Worm (Caenorhabditis elegans) whole organism, late embryonic: Measurements from ENCODE around the gene ubc-7.

ENCODE experiments used
- F13H6.1 ChIP-seq: sonication (generic microtip); optimal IDR thresholded peaks from 2 replicates; lab custom pipeline; 2016; ENCODE audit warnings: missing genetic modification characterization, missing compliant biosample characterization
- K02D7.2 ChIP-seq: sonication (generic microtip); optimal IDR thresholded peaks from 2 replicates; lab custom pipeline; 2017; ENCODE audit warnings: mild to moderate bottlenecking, missing genetic modification characterization, missing compliant biosample characterization
- K09A11.1 ChIP-seq: sonication (generic microtip); optimal IDR thresholded peaks from 2 replicates; lab custom pipeline; 2017; ENCODE audit warnings: antibody characterized with exemption, mild to moderate bottlenecking, missing genetic modification characterization, missing compliant biosample characterization; ENCODE audit not compliant: insufficient read depth
- Y22D7AL.16 ChIP-seq: sonication (generic microtip); optimal IDR thresholded peaks from 2 replicates; lab custom pipeline; 2016; ENCODE audit warnings: missing genetic modification characterization, missing compliant biosample characterization
- ceh-14 ChIP-seq: sonication (generic microtip); optimal IDR thresholded peaks from 2 replicates; lab custom pipeline; 2016; ENCODE audit warnings: missing genotype, missing genetic modification characterization, missing compliant biosample characterization
- ceh-18 ChIP-seq: sonication (generic microtip); optimal IDR thresholded peaks from 2 replicates; lab custom pipeline; 2016; ENCODE audit warnings: missing genetic modification characterization, missing compliant biosample characterization
- ceh-19 ChIP-seq: fragments of 200-800 bp; sonication (Bioruptor generic); optimal IDR thresholded peaks from 2 replicates; lab custom pipeline; 2018; ENCODE audit warnings: mild to moderate bottlenecking, missing genetic modification characterization, missing compliant biosample characterization
- ceh-2 ChIP-seq: sonication (generic microtip); optimal IDR thresholded peaks from 2 replicates; lab custom pipeline; 2016; ENCODE audit warnings: missing genotype, missing genetic modification characterization, missing compliant biosample characterization
- ceh-30 ChIP-seq: fragments of 150-350 bp; optimal IDR thresholded peaks from 2 replicates; lab custom pipeline; 2014; ENCODE audit warnings: missing biosample characterization, missing genetic modification characterization
- ceh-31 ChIP-seq: sonication (generic microtip); optimal IDR thresholded peaks from 2 replicates; lab custom pipeline; 2016; ENCODE audit warnings: missing genetic modification characterization, missing compliant biosample characterization
- ceh-34 ChIP-seq: sonication (generic microtip); optimal IDR thresholded peaks from 2 replicates; lab custom pipeline; 2016; ENCODE audit warnings: mild to moderate bottlenecking, missing genetic modification characterization, missing compliant biosample characterization
- ceh-6 ChIP-seq: fragments of 200-800 bp; sonication (Bioruptor generic); optimal IDR thresholded peaks from 2 replicates; lab custom pipeline; 2018; ENCODE audit warnings: mild to moderate bottlenecking, missing genetic modification characterization, missing compliant biosample characterization
- ceh-9 ChIP-seq: sonication (generic microtip); optimal IDR thresholded peaks from 2 replicates; lab custom pipeline; 2016; ENCODE audit warnings: mild to moderate bottlenecking, missing genetic modification characterization, inconsistent platforms, missing compliant biosample characterization
- dve-1 ChIP-seq: sonication (generic microtip); optimal IDR thresholded peaks from 2 replicates; lab custom pipeline; 2017; ENCODE audit warnings: antibody characterized with exemption, mild to moderate bottlenecking, missing genetic modification characterization, missing compliant biosample characterization
- elt-4 ChIP-seq: sonication (generic microtip); optimal IDR thresholded peaks from 2 replicates; lab custom pipeline; 2016; ENCODE audit warnings: missing genetic modification characterization, missing compliant biosample characterization
- ets-4 ChIP-seq: sonication (generic microtip); optimal IDR thresholded peaks from 2 replicates; lab custom pipeline; 2016; ENCODE audit warnings: missing genetic modification characterization, missing compliant biosample characterization
- eyg-1 ChIP-seq: sonication (generic microtip); optimal IDR thresholded peaks from 2 replicates; lab custom pipeline; 2016; ENCODE audit warnings: missing genotype, missing genetic modification characterization, missing compliant biosample characterization
- fkh-10 ChIP-seq: fragments of 150-350 bp; optimal IDR thresholded peaks from 2 replicates; lab custom pipeline; 2014; ENCODE audit warnings: missing biosample characterization, missing genetic modification reagents, missing genetic modification characterization
- gmeb-2 ChIP-seq: sonication (generic microtip); optimal IDR thresholded peaks from 2 replicates; lab custom pipeline; 2016; ENCODE audit warnings: missing genetic modification characterization, inconsistent platforms, missing compliant biosample characterization
- hlh-30 ChIP-seq: sonication (generic microtip); optimal IDR thresholded peaks from 2 replicates; lab custom pipeline; 2017; ENCODE audit warnings: antibody characterized with exemption, missing genetic modification characterization, missing compliant biosample characterization; ENCODE audit not compliant: insufficient read depth
- hlh-6 ChIP-seq: sonication (generic microtip); optimal IDR thresholded peaks from 2 replicates; lab custom pipeline; 2016; ENCODE audit warnings: missing genotype, missing genetic modification characterization, missing compliant biosample characterization
- hlh-8 ChIP-seq: sonication (generic microtip); optimal IDR thresholded peaks from 2 replicates; lab custom pipeline; 2016; ENCODE audit warnings: missing genotype, missing genetic modification characterization, missing compliant biosample characterization
- lim-6 ChIP-seq: sonication (generic microtip); optimal IDR thresholded peaks from 2 replicates; lab custom pipeline; 2016; ENCODE audit warnings: missing genetic modification characterization, missing compliant biosample characterization
- lin-11 ChIP-seq: fragments of 200-800 bp; sonication (Bioruptor generic); optimal IDR thresholded peaks from 2 replicates; lab custom pipeline; 2018; ENCODE audit warnings: mild to moderate bottlenecking, missing genetic modification characterization, missing compliant biosample characterization
- nfya-1 ChIP-seq: sonication (generic microtip); optimal IDR thresholded peaks from 2 replicates; lab custom pipeline; 2017; ENCODE audit warnings: missing genetic modification characterization, mild to moderate bottlenecking, missing compliant biosample characterization, antibody characterized with exemption, moderate library complexity
- pat-9 ChIP-seq: fragments of 200-800 bp; sonication (Bioruptor generic); optimal IDR thresholded peaks from 2 replicates; lab custom pipeline; 2018; ENCODE audit warnings: mild to moderate bottlenecking, missing genetic modification characterization, moderate library complexity, missing compliant biosample characterization
- pqm-1 ChIP-seq: sonication (generic microtip); optimal IDR thresholded peaks from 2 replicates; lab custom pipeline; 2016; ENCODE audit warnings: missing genetic modification characterization, missing compliant biosample characterization
- rnt-1 ChIP-seq: sonication (generic microtip); optimal IDR thresholded peaks from 2 replicates; lab custom pipeline; 2016; ENCODE audit warnings: missing genetic modification characterization, missing compliant biosample characterization
- sdc-2 ChIP-seq: sonication (generic microtip); optimal IDR thresholded peaks from 2 replicates; lab custom pipeline; 2016; ENCODE audit warnings: missing genotype, missing genetic modification characterization, missing compliant biosample characterization
- sox-4 ChIP-seq: sonication (generic microtip); optimal IDR thresholded peaks from 2 replicates; lab custom pipeline; 2017; ENCODE audit warnings: mild to moderate bottlenecking, missing genetic modification characterization, inconsistent platforms, missing compliant biosample characterization
- syd-9 ChIP-seq: sonication (generic microtip); optimal IDR thresholded peaks from 2 replicates; lab custom pipeline; 2016; ENCODE audit warnings: mild to moderate bottlenecking, missing genetic modification characterization, moderate library complexity, missing compliant biosample characterization
- tbx-2 ChIP-seq: sonication (generic microtip); optimal IDR thresholded peaks from 2 replicates; lab custom pipeline; 2016; ENCODE audit warnings: missing genetic modification characterization, missing compliant biosample characterization
- tbx-7 ChIP-seq: sonication (generic microtip); optimal IDR thresholded peaks from 2 replicates; lab custom pipeline; 2016; ENCODE audit warnings: missing genotype, missing genetic modification characterization, missing compliant biosample characterization
- ttx-3 ChIP-seq: sonication (generic microtip); optimal IDR thresholded peaks from 2 replicates; lab custom pipeline; 2016; ENCODE audit warnings: missing genetic modification reagents, missing genetic modification characterization, missing compliant biosample characterization
- unc-42 ChIP-seq: sonication (generic microtip); optimal IDR thresholded peaks from 2 replicates; lab custom pipeline; 2016; ENCODE audit warnings: missing genotype, missing genetic modification characterization, missing compliant biosample characterization
- unc-55 ChIP-seq: sonication (generic microtip); optimal IDR thresholded peaks from 2 replicates; lab custom pipeline; 2017; ENCODE audit warnings: missing biosample characterization, missing genetic modification reagents, missing genetic modification characterization
- unc-86 ChIP-seq: sonication (generic microtip); optimal IDR thresholded peaks from 2 replicates; lab custom pipeline; 2016; ENCODE audit warnings: missing genetic modification characterization, missing compliant biosample characterization
- ztf-16 ChIP-seq: sonication (generic microtip); optimal IDR thresholded peaks from 2 replicates; lab custom pipeline; 2017; ENCODE audit warnings: missing genetic modification characterization, missing compliant biosample characterization

ubc-7 gene

ce11 chrIII:9620148-9620547, 10.8 kb downstream of the ubc-7 start:
- TF ChIP-seq tbx-7 (tag; lab: Kevin White, UChicago), result no peak
- TF ChIP-seq ceh-18 (tag; lab: Kevin White, UChicago), result peak; percentile 7

ce11 chrIII:9619079-9619761, 11.7 kb downstream of the ubc-7 start, which contains the start of gene hlh-11:
TSS of gene hlh-11 (plus strand) at chrIII:9619711.
- TF ChIP-seq lim-6 (tag; lab: Kevin White, UChicago) (no peak), ztf-16 (no peak), ceh-19 (GFP tag; lab: Kevin White, UChicago) (no peak), tbx-2 (tag; lab: Kevin White, UChicago) (peak; percentile 58), syd-9 (tag; lab: Kevin White, UChicago) (peak; percentile 3), ttx-3 (no peak), dve-1 (tag; lab: Kevin White, UChicago) (peak; percentile 12), ceh-9 (no peak), fkh-10 (GFP tag; lab: Kevin White, UChicago) (no peak), unc-42 (tag; lab: Kevin White, UChicago) (peak; percentile 59), K09A11.1 (tag; lab: Kevin White, UChicago) (peak; percentile 17), ceh-30 (tag; lab: Kevin White, UChicago) (no peak), F13H6.1 (peak; percentile 71), gmeb-2 (tag; lab: Kevin White, UChicago) (no peak), hlh-30 (tag; lab: Kevin White, UChicago) (peak; percentile 76), Y22D7AL.16 (tag; lab: Kevin White, UChicago) (no peak), elt-4 (tag; lab: Kevin White, UChicago) (no peak), rnt-1 (tag; lab: Kevin White, UChicago) (peak; percentile 57), ceh-18 (tag; lab: Kevin White, UChicago) (peak; percentile 96), pat-9 (tag; lab: Kevin White, UChicago) (peak; percentile 35), eyg-1 (tag; lab: Kevin White, UChicago) (no peak), sox-4 (tag; lab: Kevin White, UChicago) (peak; percentile 30), ceh-2 (tag; lab: Kevin White, UChicago) (no peak), ets-4 (peak; percentile 41), pqm-1 (tag; lab: Kevin White, UChicago) (no peak), ceh-6 (GFP tag; lab: Kevin White, UChicago) (peak; percentile 23), hlh-8 (tag; lab: Kevin White, UChicago) (peak; percentile 59), nfya-1 (tag; lab: Kevin White, UChicago) (peak; percentile 77), ceh-31 (tag; lab: Kevin White, UChicago) (peak; percentile 62), lin-11 (no peak), K02D7.2 (tag; lab: Kevin White, UChicago) (no peak), ceh-34 (tag; lab: Kevin White, UChicago) (peak; percentile 59), hlh-6 (tag; lab: Kevin White, UChicago) (no peak), unc-55 (GFP tag; lab: Kevin White, UChicago) (peak; percentile 41), ceh-14 (tag; lab: Kevin White, UChicago) (peak; percentile 26), unc-86 (tag; lab: Kevin White, UChicago) (no peak), sdc-2 (tag; lab: Kevin White, UChicago) (no peak)
